Fruit fly (Drosophila melanogaster): ENCODE data around the gene Elovl7.
A peak's percentile ranks its signal among the peaks of the same experiment; 100 is the strongest.

The Elovl7 gene

DNA sequence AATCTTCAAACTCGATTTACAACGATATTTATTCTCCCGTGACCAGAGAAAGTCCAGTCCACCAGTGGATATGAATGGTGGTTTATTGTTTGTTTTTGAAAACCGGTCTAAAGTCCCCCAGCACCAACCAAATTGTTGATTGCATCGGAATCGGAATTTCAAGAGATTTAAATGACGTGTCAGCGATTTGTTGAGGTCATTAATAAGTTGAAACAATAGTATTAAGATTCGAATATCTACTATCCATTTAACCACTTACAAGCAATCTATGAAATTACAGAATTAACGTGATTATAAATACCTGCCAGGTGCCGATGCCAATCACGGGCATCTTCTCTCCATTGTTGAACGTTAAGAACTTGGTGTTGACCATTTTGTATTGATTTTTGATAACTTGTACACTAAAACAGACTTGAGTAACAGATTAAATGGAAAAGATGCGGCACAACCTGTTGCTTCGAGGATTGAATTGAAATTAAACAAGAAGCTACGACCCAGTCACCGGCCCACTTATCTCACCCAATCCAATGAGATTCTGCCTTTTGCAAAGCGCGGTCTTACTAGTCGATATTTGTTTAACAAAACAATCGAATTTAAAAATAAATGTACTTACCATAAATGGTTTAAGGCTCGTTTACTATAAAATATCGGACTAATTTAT, 12.1 kb upstream of the Elovl7 start, which contains the start of gene CG2767 (continued):
- TF ChIP-seq CG4707 (GFP tag; optimal IDR thresholded peaks at IDR 0.05): no peak
- TF ChIP-seq CG3281 (GFP tag; optimal IDR thresholded peaks at IDR 0.05): no peak
- TF ChIP-seq dati (GFP tag; IDR thresholded peaks at IDR 0.05): no peak
- peak; percentile 20 for TF ChIP-seq CG1603 (tag; optimal IDR thresholded peaks at IDR 0.05)
- TF ChIP-seq twi (tag; optimal IDR thresholded peaks at IDR 0.05): no peak
- 0 out of 2 replicates have a peak, but pooled peaks have one; percentile 10 for TF ChIP-seq bbx (GFP tag; IDR thresholded peaks at IDR 0.05; ENCODE audit: partially characterized antibody)
- TF ChIP-seq scrt (GFP tag; optimal IDR thresholded peaks at IDR 0.05): peak; percentile 85
- TF ChIP-seq Dll (GFP tag; IDR thresholded peaks at IDR 0.05; ENCODE audit: partially characterized antibody): 0 out of 4 replicates have a peak, but pooled peaks have one; percentile 24
- TF ChIP-seq cato (GFP tag; optimal IDR thresholded peaks at IDR 0.05; ENCODE audit: borderline replicate concordance): no peak
- TF ChIP-seq CG15601 (tag; optimal IDR thresholded peaks at IDR 0.05): peak; percentile 73
- TF ChIP-seq nom (GFP tag; optimal IDR thresholded peaks at IDR 0.05): peak; percentile 77
- no peak for TF ChIP-seq HmgZ (tag; optimal IDR thresholded peaks at IDR 0.05)
- TF ChIP-seq pzg (GFP tag; optimal IDR thresholded peaks at IDR 0.05): peak; percentile 56
- peak; percentile 87; the same call in 1 of the 3 replicates for TF ChIP-seq CG11560 (tag; IDR thresholded peaks at IDR 0.05)
- peak; percentile 8; the same call in 2 of the 3 replicates for TF ChIP-seq Opbp (GFP tag; IDR thresholded peaks at IDR 0.05; ENCODE audit: partially characterized antibody)
- peak; percentile 8 for TF ChIP-seq CG34376 (GFP tag; optimal IDR thresholded peaks at IDR 0.05)
- peak; percentile 53 for TF ChIP-seq kah (GFP tag; optimal IDR thresholded peaks at IDR 0.05)
- TF ChIP-seq oc (tag; optimal IDR thresholded peaks at IDR 0.05): peak; percentile 12
- peak; percentile 12 for TF ChIP-seq YL-1 (GFP tag; optimal IDR thresholded peaks at IDR 0.05)
- peak; percentile 86 for TF ChIP-seq E2f2 (GFP tag; IDR thresholded peaks at IDR 0.05)
- TF ChIP-seq CG3726 (GFP tag; IDR thresholded peaks at IDR 0.05): no peak
- TF ChIP-seq NK7.1 (GFP tag; optimal IDR thresholded peaks at IDR 0.05): no peak
- TF ChIP-seq Nf-YC (tag; optimal IDR thresholded peaks at IDR 0.05): peak; percentile 78
- peak; percentile 16 for TF ChIP-seq pros (GFP tag; optimal IDR thresholded peaks at IDR 0.05)
- TF ChIP-seq CG8765 (GFP tag; IDR thresholded peaks at IDR 0.05): no peak
- TF ChIP-seq lbe (GFP tag; optimal IDR thresholded peaks at IDR 0.05): peak; percentile 27
- peak; percentile 45 for TF ChIP-seq CG9797 (GFP tag; optimal IDR thresholded peaks at IDR 0.05)
- no peak for TF ChIP-seq CG31365 (tag; optimal IDR thresholded peaks at IDR 0.05)
- peak; percentile 51; the same call in 1 of the 2 replicates for TF ChIP-seq MBD-R2 (GFP tag; IDR thresholded peaks at IDR 0.05)
- TF ChIP-seq CG11695 (GFP tag; IDR thresholded peaks at IDR 0.05): no peak
- peak; percentile 84 for TF ChIP-seq Dp (GFP tag; optimal IDR thresholded peaks at IDR 0.05)
- TF ChIP-seq gfzf (GFP tag; optimal IDR thresholded peaks at IDR 0.05): peak; percentile 74
- TF ChIP-seq Bgb (GFP tag; IDR thresholded peaks at IDR 0.05; ENCODE audit: partially characterized antibody): peak; percentile 11; the same call in 1 of the 2 replicates

DNA sequence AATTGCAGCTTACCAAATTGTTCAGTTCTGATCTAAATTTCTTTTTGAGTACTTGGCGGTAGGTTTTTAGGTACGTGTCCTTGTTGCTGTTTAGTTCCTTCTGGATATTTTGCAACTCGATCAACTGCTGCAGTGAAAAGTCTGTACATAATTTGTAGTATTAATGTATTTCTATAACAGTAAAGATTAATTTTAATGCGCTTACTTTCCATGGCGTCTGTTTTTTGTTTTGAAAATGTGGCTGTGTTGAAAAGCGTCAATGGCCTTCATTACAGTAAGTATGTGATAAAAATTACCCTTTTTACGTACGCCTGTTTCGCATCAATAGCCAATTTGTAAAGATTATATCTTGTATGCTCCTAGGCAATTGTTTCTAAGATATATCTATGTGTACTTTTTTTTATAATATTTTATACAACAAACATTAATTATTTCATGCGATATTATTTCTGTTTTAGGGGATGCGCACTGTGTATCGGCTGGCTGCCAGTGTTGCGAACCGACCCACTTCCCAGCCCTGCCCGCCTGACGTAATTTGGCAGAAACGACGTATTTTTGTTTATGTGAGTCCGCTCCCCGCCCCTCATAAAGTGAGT, 5.5 kb upstream of the Elovl7 start, which contains the start of the genes Kmn2 and CG2698:
Gene Kmn2 (minus strand): TSS at position 236 of the 596 bp plus-strand sequence.
Gene CG2698 (plus strand): TSS at position 489 of the 596 bp plus-strand sequence.
- peak; percentile 87 for TF ChIP-seq onecut (GFP tag; IDR thresholded peaks at IDR 0.05)
- peak; percentile 36; the same call in 1 of the 2 replicates for TF ChIP-seq hbn (GFP tag; IDR thresholded peaks at IDR 0.05; ENCODE audit: partially characterized antibody)
- TF ChIP-seq CG6813 (GFP tag; optimal IDR thresholded peaks at IDR 0.05): peak; percentile 86
- TF ChIP-seq ro (GFP tag; IDR thresholded peaks at IDR 0.05): peak; percentile 96
- TF ChIP-seq Fer1 (GFP tag; optimal IDR thresholded peaks at IDR 0.05): peak; percentile 96
- TF ChIP-seq CG7987 (GFP tag; optimal IDR thresholded peaks at IDR 0.05): peak; percentile 85
- peak; percentile 74 for TF ChIP-seq fd64A (GFP tag; optimal IDR thresholded peaks at IDR 0.05)
- peak; percentile 12 for TF ChIP-seq pros (GFP tag; optimal IDR thresholded peaks at IDR 0.05)
- peak; percentile 82 for TF ChIP-seq NC2β (GFP tag; optimal IDR thresholded peaks at IDR 0.05)
- TF ChIP-seq vnd (GFP tag; IDR thresholded peaks at IDR 0.05; ENCODE audit: partially characterized antibody): 0 out of 3 replicates have a peak, but pooled peaks have one; percentile 48
- peak; percentile 95 for TF ChIP-seq Nf-YA (GFP tag; IDR thresholded peaks at IDR 0.05)
- peak; percentile 94 for TF ChIP-seq gsb-n (tag; optimal IDR thresholded peaks at IDR 0.05)
- peak; percentile 47 for TF ChIP-seq Sry-δ (GFP tag; optimal IDR thresholded peaks at IDR 0.05)
- TF ChIP-seq CG13894 (tag; optimal IDR thresholded peaks at IDR 0.05): peak; percentile 89
- TF ChIP-seq CG33213 (GFP tag; optimal IDR thresholded peaks at IDR 0.05): peak; percentile 31
- TF ChIP-seq klu (GFP tag; IDR thresholded peaks at IDR 0.05): peak; percentile 96
- peak; percentile 62; the same call in 2 of the 4 replicates for TF ChIP-seq Dll (GFP tag; IDR thresholded peaks at IDR 0.05; ENCODE audit: partially characterized antibody)

Measured in whole organism, embryonic.